Fruit fly (Drosophila melanogaster): ENCODE results near the gene vanin-like.

The vanin-like gene

DNA sequence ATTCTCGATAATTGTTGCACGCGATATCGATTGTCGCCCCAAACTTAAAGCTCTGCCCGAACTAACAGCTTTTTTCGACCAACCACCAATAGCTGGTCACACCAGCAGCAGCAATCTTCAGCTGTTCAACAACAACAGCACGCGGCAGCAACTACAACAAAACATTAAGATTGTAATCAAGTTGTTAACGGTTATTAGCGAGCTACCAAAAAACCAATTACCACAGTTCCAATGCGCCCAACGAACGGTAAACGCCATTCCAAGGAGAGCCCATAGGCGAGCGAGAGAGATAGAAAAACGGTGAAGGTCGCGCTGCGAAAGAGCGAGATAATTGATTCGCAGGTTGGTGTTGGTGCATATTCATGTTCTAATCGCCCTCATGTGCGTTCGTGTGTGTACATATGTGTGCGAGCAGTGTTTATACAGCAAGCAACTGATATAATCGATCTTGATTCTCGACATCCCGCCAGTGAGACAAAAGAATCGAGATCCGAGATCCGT, 17.5 kb upstream of the vanin-like start, which contains the start of gene Efr (continued):
- TF ChIP-seq CG2129 (GFP tag; IDR thresholded peaks at IDR 0.05; ENCODE audit: partially characterized antibody) (no peak), HmgZ (tag; optimal IDR thresholded peaks at IDR 0.05) (no peak), eyg (GFP tag; optimal IDR thresholded peaks at IDR 0.05) (no peak), pfk (GFP tag; optimal IDR thresholded peaks at IDR 0.05) (no peak), CG11695 (GFP tag; IDR thresholded peaks at IDR 0.05) (no peak), Deaf1 (tag; optimal IDR thresholded peaks at IDR 0.05) (peak; percentile 28), cwo (GFP tag; optimal IDR thresholded peaks at IDR 0.05) (peak; percentile 39), Fer1 (GFP tag; optimal IDR thresholded peaks at IDR 0.05) (peak; percentile 15), MESR4 (GFP tag; optimal IDR thresholded peaks at IDR 0.05) (peak; percentile 56), pzg (GFP tag; optimal IDR thresholded peaks at IDR 0.05) (peak; percentile 56), ftz-f1 (GFP tag; optimal IDR thresholded peaks at IDR 0.05) (peak; percentile 99), Oaz (GFP tag; IDR thresholded peaks at IDR 0.05) (no peak), Lpt (GFP tag; optimal IDR thresholded peaks at IDR 0.05) (no peak), stwl (tag; optimal IDR thresholded peaks at IDR 0.05) (peak; percentile 15), BEAF-32 (GFP tag; optimal IDR thresholded peaks at IDR 0.05) (peak; percentile 28), zen (tag; optimal IDR thresholded peaks at IDR 0.05) (no peak), phol (tag; optimal IDR thresholded peaks at IDR 0.05) (no peak), CG10543 (GFP tag; optimal IDR thresholded peaks at IDR 0.05) (peak; percentile 61), Ssrp (tag; optimal IDR thresholded peaks at IDR 0.05) (no peak), Sin3A (optimal IDR thresholded peaks at IDR 0.05) (no peak), lov (optimal IDR thresholded peaks at IDR 0.05) (no peak), lov (GFP tag; IDR thresholded peaks at IDR 0.05) (0 out of 3 replicates have a peak, but pooled peaks have one; percentile 30), CG9797 (GFP tag; optimal IDR thresholded peaks at IDR 0.05) (peak; percentile 48), so (GFP tag; IDR thresholded peaks at IDR 0.05) (no peak), Dip2 (GFP tag; IDR thresholded peaks at IDR 0.05) (no peak), ci (GFP tag; IDR thresholded peaks at IDR 0.05) (0 out of 3 replicates have a peak, but pooled peaks have one; percentile 40), dmrt11E (tag; optimal IDR thresholded peaks at IDR 0.05) (no peak), oc (tag; optimal IDR thresholded peaks at IDR 0.05) (no peak), CG18599 (GFP tag; optimal IDR thresholded peaks at IDR 0.05) (no peak), CG17361 (GFP tag; IDR thresholded peaks at IDR 0.05) (no peak), Asciz (GFP tag; optimal IDR thresholded peaks at IDR 0.05) (no peak), CG7786 (GFP tag; optimal IDR thresholded peaks at IDR 0.05) (no peak), hb (GFP tag; IDR thresholded peaks at IDR 0.05; ENCODE audit: partially characterized antibody) (no peak), CoRest (tag; optimal IDR thresholded peaks at IDR 0.05) (no peak), CG1602 (GFP tag; optimal IDR thresholded peaks at IDR 0.05) (no peak), CG6683 (GFP tag; optimal IDR thresholded peaks at IDR 0.05) (no peak), CG18619 (GFP tag; optimal IDR thresholded peaks at IDR 0.05) (no peak), CG3163 (GFP tag; optimal IDR thresholded peaks at IDR 0.05) (no peak), peb (GFP tag; IDR thresholded peaks at IDR 0.05) (no peak), MBD-R2 (GFP tag; IDR thresholded peaks at IDR 0.05) (peak; percentile 50), Nf-YB (GFP tag; optimal IDR thresholded peaks at IDR 0.05) (no peak), cg (GFP tag; optimal IDR thresholded peaks at IDR 0.05) (peak; percentile 88), stc (GFP tag; IDR thresholded peaks at IDR 0.05) (no peak), CkIIα-i1 (GFP tag; IDR thresholded peaks at IDR 0.05) (no peak), gce (GFP tag; IDR thresholded peaks at IDR 0.05) (no peak), sim (GFP tag; IDR thresholded peaks at IDR 0.05) (no peak), otp (GFP tag; IDR thresholded peaks at IDR 0.05) (no peak), ase (GFP tag; IDR thresholded peaks at IDR 0.05) (no peak), CG10321 (GFP tag; IDR thresholded peaks at IDR 0.05) (no peak), CG12104 (GFP tag; optimal IDR thresholded peaks at IDR 0.05) (no peak), nau (GFP tag; optimal IDR thresholded peaks at IDR 0.05) (no peak)
